Fruit fly (Drosophila melanogaster) whole organism, embryonic: Measurements from ENCODE around the gene dpr20.

Experiments used
- Ada2b ChIP-seq: fragments of 200-800 bp; sonication (Bioruptor generic); IDR thresholded peaks from 2 replicates; pipeline ENCODE4 v1.3.6; 2022; ENCODE audit warnings: missing biosample characterization, missing genetic modification characterization
- CG12744 ChIP-seq: fragments of 200-800 bp; sonication (Bioruptor generic); optimal IDR thresholded peaks from 2 replicates; lab custom pipeline; 2016; ENCODE audit warnings: missing biosample characterization, missing genetic modification characterization
- CG13775 ChIP-seq: fragments of 200-800 bp; sonication (Bioruptor generic); optimal IDR thresholded peaks from 3 replicates; lab custom pipeline; 2017; ENCODE audit warnings: missing biosample characterization, mild to moderate bottlenecking, missing genetic modification characterization
- CG5245 ChIP-seq: fragments of 200-800 bp; sonication (Bioruptor generic); optimal IDR thresholded peaks from 3 replicates; lab custom pipeline; 2016; ENCODE audit warnings: missing biosample characterization, missing genetic modification characterization
- CG7372 ChIP-seq: fragments of 200-800 bp; sonication (Bioruptor generic); IDR thresholded peaks from 2 replicates; pipeline ENCODE4 v1.3.6; 2022; ENCODE audit warnings: missing biosample characterization, missing genetic modification characterization
- NfI ChIP-seq: fragments of 200-800 bp; sonication (Bioruptor generic); optimal IDR thresholded peaks from 3 replicates; lab custom pipeline; 2018; ENCODE audit warnings: missing biosample characterization, mild to moderate bottlenecking, missing genetic modification characterization, moderate library complexity
- YL-1 ChIP-seq: fragments of 200-800 bp; sonication (Bioruptor generic); optimal IDR thresholded peaks from 3 replicates; lab custom pipeline; 2017; ENCODE audit warnings: missing biosample characterization, mild to moderate bottlenecking, missing genetic modification characterization
- crol ChIP-seq: fragments of 200-800 bp; sonication (Bioruptor generic); IDR thresholded peaks from 2 replicates; pipeline ENCODE4 v1.3.6; 2022; ENCODE audit warnings: missing biosample characterization, missing genetic modification characterization
- dan ChIP-seq: fragments of 200-800 bp; sonication (Bioruptor generic); IDR thresholded peaks from 2 replicates; pipeline ENCODE4 v1.3.6; 2022; ENCODE audit warnings: missing biosample characterization, missing genetic modification characterization
- kni ChIP-seq: fragments of 200-800 bp; sonication (Bioruptor generic); optimal IDR thresholded peaks from 3 replicates; lab custom pipeline; 2017; ENCODE audit warnings: mild to moderate bottlenecking, missing biosample characterization, missing genetic modification reagents, missing genetic modification characterization
- trem ChIP-seq: fragments of 200-800 bp; optimal IDR thresholded peaks from 3 replicates; lab custom pipeline; 2019; ENCODE audit warnings: missing biosample characterization, mild to moderate bottlenecking, missing genetic modification characterization, moderate library complexity

DNA sequence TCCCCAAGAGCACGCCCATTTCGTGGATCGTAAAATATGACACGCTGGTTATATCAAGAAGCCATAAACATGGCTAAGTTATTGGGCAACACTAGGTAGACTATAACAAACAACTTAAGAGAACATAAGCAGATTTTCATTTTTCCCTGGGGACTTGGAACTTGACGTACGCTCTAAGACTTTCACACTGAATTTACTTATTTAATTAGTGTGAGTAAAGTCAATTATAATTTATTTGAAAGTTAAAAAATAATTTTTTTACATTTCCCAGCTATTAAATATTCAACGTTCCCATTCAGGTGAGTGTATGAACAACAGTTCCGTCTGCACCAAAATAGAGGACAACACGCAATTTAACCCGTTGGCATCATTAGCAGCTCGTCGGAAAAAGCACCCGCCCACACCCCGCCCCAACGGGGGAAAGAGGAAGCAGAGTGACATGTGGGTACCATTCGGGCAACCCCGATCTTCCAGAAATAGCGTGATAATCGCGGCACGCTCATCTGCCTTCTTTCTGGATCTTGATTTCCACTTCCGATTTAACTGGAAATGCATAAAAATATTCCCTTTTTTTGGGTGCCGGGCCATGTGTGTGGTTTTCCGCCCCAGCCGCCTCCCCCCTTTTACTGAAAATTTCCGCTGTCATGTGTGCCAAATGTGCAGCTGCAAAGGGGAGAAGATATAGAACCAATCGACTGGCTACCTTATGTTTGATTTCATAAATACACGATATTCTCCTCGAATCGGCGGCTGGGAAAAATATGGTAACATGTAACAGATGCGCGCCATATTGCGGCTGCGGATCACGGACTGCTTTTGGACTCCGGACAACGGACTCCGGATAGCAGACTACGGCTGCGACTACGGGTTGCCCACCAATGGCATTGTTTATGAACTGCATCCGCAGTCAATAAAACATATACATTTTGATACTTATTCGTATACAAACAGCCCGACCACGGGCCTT lies 41.5 kb downstream of the dpr20 start:
- TF ChIP-seq CG5245 (GFP tag; lab: Kevin White, UChicago): no peak
- no peak; the same call in 1 of the 2 replicates for TF ChIP-seq Ada2b (GFP tag; lab: Robert Waterston, UW)
- no peak for TF ChIP-seq kni (GFP tag; lab: Kevin White, UChicago)
- TF ChIP-seq trem (tag; lab: Kevin White, UChicago): no peak
- peak; percentile 40 for TF ChIP-seq NfI (GFP tag; lab: Kevin White, UChicago)
- no peak for TF ChIP-seq CG13775
- TF ChIP-seq CG12744 (GFP tag; lab: Kevin White, UChicago): no peak
- TF ChIP-seq dan (GFP tag; lab: Robert Waterston, UW): no peak
- TF ChIP-seq CG7372 (GFP tag; lab: Robert Waterston, UW): no peak; the same call in 1 of the 2 replicates
- no peak for TF ChIP-seq YL-1 (GFP tag; lab: Kevin White, UChicago)
- TF ChIP-seq crol (GFP tag; lab: Robert Waterston, UW): peak; percentile 68
